Fruit fly (Drosophila melanogaster): ENCODE results near the gene robo2.

robo2 gene

DNA sequence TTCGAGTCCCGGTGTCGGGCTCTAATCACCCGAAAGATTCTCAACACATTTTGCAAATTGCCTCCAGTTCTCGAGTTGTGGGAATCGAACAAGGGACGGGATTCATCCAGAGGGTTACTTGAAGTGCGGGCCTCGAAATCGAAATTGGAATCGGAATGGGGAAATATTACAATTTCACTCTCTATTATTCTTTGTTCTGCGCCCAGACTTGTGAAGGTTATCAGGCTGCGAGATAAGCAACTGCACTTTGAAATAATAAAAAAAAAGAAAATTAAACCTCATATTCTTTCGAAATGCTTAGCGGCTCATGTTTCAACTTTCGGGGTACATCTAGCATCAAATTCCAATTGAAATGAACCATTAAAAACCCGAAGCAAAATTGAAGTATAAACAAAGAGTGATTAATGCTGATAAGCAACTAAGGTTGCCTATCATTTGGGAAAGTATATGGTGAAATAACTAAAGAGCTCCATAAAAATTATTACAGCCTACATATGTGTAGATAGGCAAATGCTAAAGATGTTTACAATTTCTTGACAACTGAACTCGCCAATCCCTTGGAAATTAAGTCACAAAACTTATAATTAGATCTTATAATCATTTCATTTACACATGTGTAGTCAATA lies 21.9 kb upstream of the robo2 start, which contains the start of gene CG43402:
TSS of gene CG43402 (plus strand) at position 576 of the 626 bp plus-strand sequence.
- no peak for TF ChIP-seq her (GFP tag; optimal IDR thresholded peaks at IDR 0.05)
- peak; percentile 28 for TF ChIP-seq grn (GFP tag; optimal IDR thresholded peaks at IDR 0.05)

DNA sequence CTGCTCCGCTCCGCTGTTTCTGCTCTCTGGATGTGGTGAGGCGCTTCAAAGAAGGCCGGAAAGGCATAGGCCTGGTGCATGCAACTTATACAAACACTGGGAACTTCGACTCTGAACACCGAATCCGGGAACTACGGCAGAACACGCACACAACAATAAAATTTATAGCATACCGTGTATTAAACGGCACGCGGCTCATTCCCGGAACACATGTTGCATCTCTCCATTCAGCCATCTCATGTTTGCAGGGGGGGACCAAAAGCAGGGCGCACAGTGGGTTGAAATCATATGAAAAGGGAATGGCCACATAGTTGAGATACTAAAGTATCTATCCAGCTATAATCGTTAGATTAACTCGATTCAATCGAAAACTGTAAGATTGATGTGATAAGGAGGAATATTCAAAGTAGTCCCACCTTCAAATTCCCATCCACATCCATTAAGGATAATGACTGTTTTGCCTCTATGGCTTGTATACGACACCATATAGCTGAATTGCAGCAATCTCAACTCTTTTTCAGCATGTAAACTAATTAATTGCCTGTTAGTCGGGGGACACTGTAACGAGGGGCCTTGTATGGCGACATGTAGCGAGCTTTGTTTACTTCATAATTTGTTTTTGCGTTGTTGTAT lies 19.7 kb upstream of the robo2 start:
- TF ChIP-seq CG15479 (GFP tag; optimal IDR thresholded peaks at IDR 0.05) (no peak), CG12071 (GFP tag; optimal IDR thresholded peaks at IDR 0.05) (peak; percentile 54), CG11504 (tag; optimal IDR thresholded peaks at IDR 0.05) (peak; percentile 83), Deaf1 (tag; optimal IDR thresholded peaks at IDR 0.05) (peak; percentile 21), unc-4 (GFP tag; IDR thresholded peaks at IDR 0.05; ENCODE audit: partially characterized antibody) (no peak), otp (GFP tag; IDR thresholded peaks at IDR 0.05) (0 out of 3 replicates have a peak, but pooled peaks have one; percentile 12), Gug (GFP tag; IDR thresholded peaks at IDR 0.05) (peak; percentile 52; the same call in 1 of the 4 replicates), CG14441 (GFP tag; IDR thresholded peaks at IDR 0.05) (peak; percentile 59), esg (GFP tag; conservative IDR thresholded peaks at IDR 0.05) (peak; percentile 51), amos (GFP tag; IDR thresholded peaks at IDR 0.05; ENCODE audit: partially characterized antibody) (no peak), CG17802 (tag; optimal IDR thresholded peaks at IDR 0.05) (peak; percentile 52), dati (GFP tag; IDR thresholded peaks at IDR 0.05) (no peak), sug (tag; optimal IDR thresholded peaks at IDR 0.05) (no peak), CG1832 (GFP tag; optimal IDR thresholded peaks at IDR 0.05) (no peak), Pdp1 (GFP tag; optimal IDR thresholded peaks at IDR 0.05) (peak; percentile 37 to 54), bsh (GFP tag; optimal IDR thresholded peaks at IDR 0.05) (peak; percentile 55 to 83), CG9932 (GFP tag; IDR thresholded peaks at IDR 0.05) (no peak), CG1233 (GFP tag; optimal IDR thresholded peaks at IDR 0.05) (peak; percentile 65), CG9609 (GFP tag; optimal IDR thresholded peaks at IDR 0.05) (peak; percentile 56), CG17186 (GFP tag; optimal IDR thresholded peaks at IDR 0.05) (peak; percentile 40), Fer2 (tag; optimal IDR thresholded peaks at IDR 0.05) (no peak), Atf6 (GFP tag; IDR thresholded peaks at IDR 0.05) (peak; percentile 21; the same call in 1 of the 2 replicates), CrebB (tag; optimal IDR thresholded peaks at IDR 0.05) (peak; percentile 34), CG2129 (GFP tag; IDR thresholded peaks at IDR 0.05; ENCODE audit: partially characterized antibody) (no peak), dpn (GFP tag; optimal IDR thresholded peaks at IDR 0.05) (peak; percentile 34 to 69), Six4 (GFP tag; optimal IDR thresholded peaks at IDR 0.05) (peak; percentile 61), CG4360 (GFP tag; IDR thresholded peaks at IDR 0.05) (no peak; the same call in 1 of the 2 replicates), Myb (GFP tag; optimal IDR thresholded peaks at IDR 0.05) (peak; percentile 35), mam (GFP tag; optimal IDR thresholded peaks at IDR 0.05) (peak; percentile 23), NC2β (GFP tag; optimal IDR thresholded peaks at IDR 0.05) (peak; percentile 67), vnd (GFP tag; IDR thresholded peaks at IDR 0.05; ENCODE audit: partially characterized antibody) (no peak), CG17568 (GFP tag; optimal IDR thresholded peaks at IDR 0.05) (peak; percentile 34), CG4328 (GFP tag; optimal IDR thresholded peaks at IDR 0.05) (no peak), bab2 (GFP tag; optimal IDR thresholded peaks at IDR 0.05) (peak; percentile 36), CG10979 (tag; optimal IDR thresholded peaks at IDR 0.05) (peak; percentile 83), org-1 (GFP tag; optimal IDR thresholded peaks at IDR 0.05) (peak; percentile 77), row (GFP tag; IDR thresholded peaks at IDR 0.05) (peak; percentile 70), Bteb2 (GFP tag; optimal IDR thresholded peaks at IDR 0.05) (peak; percentile 14), Atf3 (GFP tag; optimal IDR thresholded peaks at IDR 0.05) (peak; percentile 56), CG17359 (tag; optimal IDR thresholded peaks at IDR 0.05) (peak; percentile 74), CG15601 (tag; optimal IDR thresholded peaks at IDR 0.05) (peak; percentile 72), chn (GFP tag; optimal IDR thresholded peaks at IDR 0.05) (peak; percentile 54), Ets65A (GFP tag) (peak; percentile 93), CG32532 (GFP tag; IDR thresholded peaks at IDR 0.05) (no peak)
